Worm (Caenorhabditis elegans): ENCODE data around the gene B0563.18.

ce11 chrX:9137402-9137801 lies 35.0 kb upstream of the B0563.18 start, which contains the start of gene B0563.6:
- TF ChIP-seq ets-4 (tag; optimal IDR thresholded peaks at IDR 0.05): no peak
- no peak for TF ChIP-seq ceh-18 (tag; optimal IDR thresholded peaks at IDR 0.05)
- no peak for TF ChIP-seq fkh-10 (GFP tag; optimal IDR thresholded peaks at IDR 0.05)
- no peak for TF ChIP-seq sox-2 (GFP tag; IDR thresholded peaks at IDR 0.05)
- no peak for TF ChIP-seq ceh-34 (tag; optimal IDR thresholded peaks at IDR 0.05)
- TF ChIP-seq madf-2 (tag; optimal IDR thresholded peaks at IDR 0.05): no peak
- no peak for TF ChIP-seq lim-6 (tag; optimal IDR thresholded peaks at IDR 0.05)
- TF ChIP-seq ahr-1 (tag; optimal IDR thresholded peaks at IDR 0.05): no peak
- TF ChIP-seq npax-4 (tag; optimal IDR thresholded peaks at IDR 0.05): no peak
- TF ChIP-seq ceh-48 (tag; optimal IDR thresholded peaks at IDR 0.05): no peak
